Worm (Caenorhabditis elegans): ENCODE data around the gene dsh-1.

Gene dsh-1

ce11 chrII:5211970-5212369 lies 13.2 kb downstream of the dsh-1 start, which contains the start of gene C34F11.2:
C34F11.2 (plus strand) TSS chrII:5212270.
- TF ChIP-seq rpc-1 (optimal IDR thresholded peaks at IDR 0.05) (no peak), rpc-1 (tag; optimal IDR thresholded peaks at IDR 0.05) (no peak), Y95B8A.8 (GFP tag; IDR thresholded peaks at IDR 0.05) (no peak), chd-7 (tag; optimal IDR thresholded peaks at IDR 0.05) (no peak), xnd-1 (tag; optimal IDR thresholded peaks at IDR 0.05) (no peak)

- no peak for TF ChIP-seq ceh-91 (GFP tag; IDR thresholded peaks at IDR 0.05)
Measured at ce11 chrII:5210830-5211229, 14.4 kb downstream of the dsh-1 start, which contains the start of gene C34F11.8. C34F11.8 (minus strand) TSS chrII:5210964.

ce11 chrII:5209122-5209521 lies 16.1 kb downstream of the dsh-1 start:
- no peak for TF ChIP-seq snpc-1.3 (tag; optimal IDR thresholded peaks at IDR 0.05; ENCODE audit: insufficient read depth)
- TF ChIP-seq egl-18 (GFP tag; IDR thresholded peaks at IDR 0.05), result no peak
- TF ChIP-seq lin-35 (GFP tag; optimal IDR thresholded peaks at IDR 0.05), result no peak
- TF ChIP-seq F55B11.4 (tag; optimal IDR thresholded peaks at IDR 0.05; ENCODE audit: borderline replicate concordance, insufficient read depth), result no peak
- TF ChIP-seq F37B4.10 (GFP tag; IDR thresholded peaks at IDR 0.05), result no peak
- TF ChIP-seq die-1 (tag; optimal IDR thresholded peaks at IDR 0.05), result no peak
- TF ChIP-seq bed-2 (GFP tag; IDR thresholded peaks at IDR 0.05), result no peak
- TF ChIP-seq snpc-4 (GFP tag; optimal IDR thresholded peaks at IDR 0.05), result no peak
- no peak for TF ChIP-seq snpc-4 (tag; optimal IDR thresholded peaks at IDR 0.05)
- no peak for TF ChIP-seq ekl-4 (GFP tag; IDR thresholded peaks at IDR 0.05)
- no peak for TF ChIP-seq T07F8.4 (tag; optimal IDR thresholded peaks at IDR 0.05)
- no peak for TF ChIP-seq madf-10 (tag; optimal IDR thresholded peaks at IDR 0.05)
- no peak for TF ChIP-seq lin-54 (GFP tag; optimal IDR thresholded peaks at IDR 0.05)
- no peak for TF ChIP-seq F23B12.7 (tag; optimal IDR thresholded peaks at IDR 0.05; ENCODE audit: insufficient read depth)
- no peak for TF ChIP-seq B0336.3 (GFP tag; IDR thresholded peaks at IDR 0.05)
- TF ChIP-seq nhr-80 (tag; optimal IDR thresholded peaks at IDR 0.05), result no peak
- TF ChIP-seq pha-4 (tag; optimal IDR thresholded peaks at IDR 0.05), result no peak
- TF ChIP-seq nhr-27 (tag; optimal IDR thresholded peaks at IDR 0.05), result no peak
- no peak for TF ChIP-seq ztf-25 (GFP tag; IDR thresholded peaks at IDR 0.05)
- TF ChIP-seq ztf-22 (GFP tag; optimal IDR thresholded peaks at IDR 0.05), result no peak
- TF ChIP-seq xnd-1 (tag; optimal IDR thresholded peaks at IDR 0.05), result no peak

ce11 chrII:5205286-5205685 lies 19.9 kb downstream of the dsh-1 start:
- TF ChIP-seq B0261.1 (tag; optimal IDR thresholded peaks at IDR 0.05) (no peak), let-607 (tag; optimal IDR thresholded peaks at IDR 0.05) (no peak), F57C9.4 (tag; optimal IDR thresholded peaks at IDR 0.05) (no peak), nfya-1 (tag; optimal IDR thresholded peaks at IDR 0.05; ENCODE audit: borderline replicate concordance, insufficient read depth) (no peak)

ce11 chrII:5202930-5203329 lies 22.3 kb downstream of the dsh-1 start, which contains the start of gene ampd-1:
ampd-1 (plus strand) TSS chrII:5203322.
- peak; percentile 44; the same call in 1 of the 2 replicates for TF ChIP-seq cebp-1 (GFP tag; IDR thresholded peaks at IDR 0.05)
- TF ChIP-seq cebp-1 (tag; optimal IDR thresholded peaks at IDR 0.05), result peak; percentile 64
- TF ChIP-seq nfya-2 (GFP tag; IDR thresholded peaks at IDR 0.05), result no peak
- peak; percentile 47 for TF ChIP-seq nhr-80 (tag; optimal IDR thresholded peaks at IDR 0.05)

Data from whole organism, young adult.